Comparison of ENCODE assay signal across 1 fruit fly cellular context in the genomic region with DNA sequence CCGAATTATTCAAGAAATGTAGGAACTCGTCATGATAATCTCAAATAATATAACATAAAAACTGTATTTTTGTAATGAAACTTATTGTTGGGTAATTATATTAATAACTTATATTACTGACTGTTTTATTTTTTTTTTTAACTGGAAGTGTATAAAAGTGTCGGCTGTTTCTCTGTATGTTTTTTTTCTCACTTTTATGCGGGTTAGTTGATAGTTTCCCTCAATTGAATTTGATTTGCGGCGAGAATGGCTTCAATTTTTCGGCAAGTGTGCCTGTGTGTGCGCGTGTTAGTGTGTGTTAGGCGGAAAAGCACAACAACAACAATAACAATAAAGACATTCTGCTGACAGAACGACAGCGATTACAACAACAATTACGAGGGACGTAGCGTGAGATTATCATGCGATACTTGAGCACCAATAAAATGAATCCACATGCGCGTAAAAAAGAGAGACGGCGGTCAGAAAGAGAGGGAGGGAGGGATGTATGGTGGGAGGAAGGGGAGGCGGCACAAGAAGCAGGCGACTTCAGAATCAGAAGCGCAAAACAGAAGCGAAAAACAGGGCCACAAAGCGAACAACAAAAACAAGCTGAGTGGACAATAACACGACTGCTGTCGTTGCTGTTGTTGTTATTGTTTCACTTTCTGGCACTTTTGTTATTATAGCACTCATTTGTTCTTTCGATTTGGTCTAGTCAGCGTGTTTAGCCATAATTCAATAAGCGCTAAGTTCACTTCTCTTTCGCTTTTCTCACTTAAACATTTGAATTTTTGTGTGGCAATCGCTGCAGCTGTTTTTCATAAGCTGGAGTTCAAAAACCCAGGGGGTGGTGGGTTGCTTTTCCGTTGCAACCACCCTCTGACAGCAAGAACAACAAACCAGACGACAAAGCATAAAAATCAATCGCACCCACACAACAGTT.
TF ChIP-seq lines count a peak whose summit lies in the region.

No protein-coding gene starts in this region.

TF ChIP-seq in whole organism, embryonic, 481 proteins besides CTCF, POLR2A, EP300 and RAD21 (continued from another document):
- TF ChIP-seq NfI (GFP tag; optimal IDR thresholded peaks at IDR 0.05; lab: Kevin White, UChicago) (no peak), danr (GFP tag; IDR thresholded peaks at IDR 0.05; lab: Robert Waterston, UW) (no peak), CG3281 (GFP tag; optimal IDR thresholded peaks at IDR 0.05; lab: Kevin White, UChicago) (peak; percentile 30), gt (GFP tag; IDR thresholded peaks at IDR 0.05; lab: Robert Waterston, UW) (no peak), CG6689 (GFP tag; IDR thresholded peaks at IDR 0.05; lab: Robert Waterston, UW) (0 out of 2 replicates have a peak, but pooled peaks have one; percentile 6), C15 (GFP tag; IDR thresholded peaks at IDR 0.05; lab: Robert Waterston, UW) (no peak), nom (GFP tag; optimal IDR thresholded peaks at IDR 0.05; lab: Kevin White, UChicago) (peak; percentile 30), cwo (GFP tag; optimal IDR thresholded peaks at IDR 0.05; lab: Kevin White, UChicago) (peak; percentile 76), CG1832 (GFP tag; optimal IDR thresholded peaks at IDR 0.05; lab: Kevin White, UChicago) (peak; percentile 49), CG32532 (GFP tag; IDR thresholded peaks at IDR 0.05; lab: Robert Waterston, UW) (peak; percentile 27; the same call in 1 of the 2 replicates), grau (tag; optimal IDR thresholded peaks at IDR 0.05; lab: Kevin White, UChicago) (peak; percentile 53), CG30403 (GFP tag; optimal IDR thresholded peaks at IDR 0.05; lab: Kevin White, UChicago) (peak; percentile 44), gcm (GFP tag; optimal IDR thresholded peaks at IDR 0.05; lab: Kevin White, UChicago) (peak; percentile 83), CG14710 (tag; optimal IDR thresholded peaks at IDR 0.05; lab: Kevin White, UChicago) (peak; percentile 1), zf30C (GFP tag; optimal IDR thresholded peaks at IDR 0.05; lab: Kevin White, UChicago) (peak; percentile 68), Hand (GFP tag; optimal IDR thresholded peaks at IDR 0.05; lab: Kevin White, UChicago) (peak; percentile 7), Oli (tag; optimal IDR thresholded peaks at IDR 0.05; lab: Kevin White, UChicago) (peak; percentile 35), exex (tag; optimal IDR thresholded peaks at IDR 0.05; lab: Kevin White, UChicago) (peak; percentile 74), Blimp-1 (GFP tag; optimal IDR thresholded peaks at IDR 0.05; lab: Kevin White, UChicago) (peak; percentile 13), CG7745 (tag; optimal IDR thresholded peaks at IDR 0.05; lab: Kevin White, UChicago) (no peak), CG17829 (tag; optimal IDR thresholded peaks at IDR 0.05; lab: Kevin White, UChicago) (peak; percentile 2), CG7556 (GFP tag; optimal IDR thresholded peaks at IDR 0.05; lab: Kevin White, UChicago) (peak; percentile 49), E2f1 (GFP tag; IDR thresholded peaks at IDR 0.05; lab: Robert Waterston, UW) (0 out of 2 replicates have a peak, but pooled peaks have one; percentile 19), CG15601 (tag; optimal IDR thresholded peaks at IDR 0.05; lab: Kevin White, UChicago) (peak; percentile 28), Opbp (GFP tag; IDR thresholded peaks at IDR 0.05; lab: Robert Waterston, UW; ENCODE audit: partially characterized antibody) (no peak), pnt (GFP tag; optimal IDR thresholded peaks at IDR 0.05; lab: Kevin White, UChicago) (no peak), Nf-YC (tag; optimal IDR thresholded peaks at IDR 0.05; lab: Kevin White, UChicago) (peak; percentile 93), CG13287 (GFP tag; IDR thresholded peaks at IDR 0.05; lab: Robert Waterston, UW; ENCODE audit: partially characterized antibody) (peak; percentile 36; the same call in 1 of the 2 replicates), HmgD (GFP tag; optimal IDR thresholded peaks at IDR 0.05; lab: Kevin White, UChicago) (no peak), Vsx1 (GFP tag; optimal IDR thresholded peaks at IDR 0.05; lab: Kevin White, UChicago) (peak; percentile 52), pros (GFP tag; optimal IDR thresholded peaks at IDR 0.05; lab: Kevin White, UChicago) (peak; percentile 68), CrebB (tag; optimal IDR thresholded peaks at IDR 0.05; lab: Kevin White, UChicago) (peak; percentile 42), CG11504 (tag; optimal IDR thresholded peaks at IDR 0.05; lab: Kevin White, UChicago) (peak; percentile 64), row (GFP tag; IDR thresholded peaks at IDR 0.05; lab: Robert Waterston, UW) (peak; percentile 68), klu (GFP tag; IDR thresholded peaks at IDR 0.05; lab: Robert Waterston, UW) (no peak), bowl (GFP tag; IDR thresholded peaks at IDR 0.05; lab: Robert Waterston, UW) (peak; percentile 19; the same call in 1 of the 2 replicates), ERR (GFP tag; optimal IDR thresholded peaks at IDR 0.05; lab: Kevin White, UChicago) (no peak), CG4360 (GFP tag; IDR thresholded peaks at IDR 0.05; lab: Robert Waterston, UW) (peak; percentile 93), chinmo (GFP tag; IDR thresholded peaks at IDR 0.05; lab: Robert Waterston, UW; ENCODE audit: partially characterized antibody) (peak; percentile 94), ci (GFP tag; IDR thresholded peaks at IDR 0.05; lab: Robert Waterston, UW) (peak; percentile 65; the same call in 2 of the 3 replicates), CG12155 (GFP tag; optimal IDR thresholded peaks at IDR 0.05; lab: Kevin White, UChicago) (peak; percentile 10), CG15479 (GFP tag; optimal IDR thresholded peaks at IDR 0.05; lab: Kevin White, UChicago) (no peak), Chrac-16 (GFP tag; optimal IDR thresholded peaks at IDR 0.05; lab: Kevin White, UChicago) (peak; percentile 6), Hmr (GFP tag; optimal IDR thresholded peaks at IDR 0.05; lab: Kevin White, UChicago) (peak; percentile 64), CG12659 (GFP tag; optimal IDR thresholded peaks at IDR 0.05; lab: Kevin White, UChicago) (peak; percentile 33), pb (GFP tag; optimal IDR thresholded peaks at IDR 0.05; lab: Kevin White, UChicago) (no peak), CG12769 (tag; optimal IDR thresholded peaks at IDR 0.05; lab: Kevin White, UChicago) (peak; percentile 62), CG4820 (GFP tag; optimal IDR thresholded peaks at IDR 0.05; lab: Kevin White, UChicago) (no peak), CG13424 (tag; optimal IDR thresholded peaks at IDR 0.05; lab: Kevin White, UChicago) (peak; percentile 23), sd (tag; optimal IDR thresholded peaks at IDR 0.05; lab: Kevin White, UChicago) (peak; percentile 54), yki (optimal IDR thresholded peaks at IDR 0.05; lab: Kevin White, UChicago) (no peak), lola (GFP tag; optimal IDR thresholded peaks at IDR 0.05; lab: Kevin White, UChicago) (peak in 1 of 3 experiments; percentile 17), abd-A (tag; optimal IDR thresholded peaks at IDR 0.05; lab: Kevin White, UChicago) (peak; percentile 88), lab (GFP tag; optimal IDR thresholded peaks at IDR 0.05; lab: Kevin White, UChicago) (peak; percentile 55), Med (GFP tag; lab: Kevin White, UChicago) (peak; percentile 85), pzg (GFP tag; optimal IDR thresholded peaks at IDR 0.05; lab: Kevin White, UChicago) (peak; percentile 8), NC2β (GFP tag; optimal IDR thresholded peaks at IDR 0.05; lab: Kevin White, UChicago) (no peak), en (GFP tag; optimal IDR thresholded peaks at IDR 0.05; lab: Kevin White, UChicago) (no peak), CG16813 (GFP tag; IDR thresholded peaks at IDR 0.05; lab: Robert Waterston, UW; ENCODE audit: partially characterized antibody) (no peak), lilli (GFP tag; optimal IDR thresholded peaks at IDR 0.05; lab: Kevin White, UChicago) (peak; percentile 26), nmo (GFP tag; optimal IDR thresholded peaks at IDR 0.05; lab: Kevin White, UChicago) (peak; percentile 17), Antp (GFP tag; optimal IDR thresholded peaks at IDR 0.05; lab: Kevin White, UChicago) (no peak)
